Worm (Caenorhabditis elegans) whole organism, early embryonic: Measurements from ENCODE around the gene C17H12.6.
"Not testable (repeated sequence)": the region's sequence is repeated elsewhere in the genome, so short reads cannot be mapped to it uniquely, and the experiment has no call there.

Experiments used
- B0310.2 ChIP-seq: sonication (generic microtip); optimal IDR thresholded peaks from 2 replicates; lab custom pipeline; 2016; ENCODE audit warnings: mild to moderate bottlenecking, missing genetic modification characterization, missing compliant biosample characterization
- F13C5.2 ChIP-seq: sonication (generic microtip); optimal IDR thresholded peaks from 2 replicates; lab custom pipeline; 2017; ENCODE audit warnings: mild to moderate bottlenecking, missing genetic modification characterization, inconsistent platforms, missing compliant biosample characterization
- aly-1 ChIP-seq: sonication (generic microtip); optimal IDR thresholded peaks from 2 replicates; lab custom pipeline; 2016; ENCODE audit warnings: missing genetic modification characterization, missing compliant biosample characterization
- ama-1 ChIP-seq: fragments of 150-350 bp; optimal IDR thresholded peaks from 2 replicates; lab custom pipeline; 2014
- ceh-13 ChIP-seq: fragments of 200-800 bp; sonication (Bioruptor generic); optimal IDR thresholded peaks from 2 replicates; lab custom pipeline; 2018; ENCODE audit warnings: mild to moderate bottlenecking, missing genetic modification characterization, missing compliant biosample characterization
- ceh-36 ChIP-seq: sonication (generic microtip); optimal IDR thresholded peaks from 2 replicates; lab custom pipeline; 2016; ENCODE audit warnings: missing genetic modification characterization, inconsistent platforms, missing compliant biosample characterization
- ets-7 ChIP-seq: sonication (generic microtip); optimal IDR thresholded peaks from 2 replicates; lab custom pipeline; 2016; ENCODE audit warnings: missing genotype, missing genetic modification characterization, missing compliant biosample characterization
- flt-1 ChIP-seq: fragments of 200-800 bp; sonication (Bioruptor generic); IDR thresholded peaks from 2 replicates; pipeline ENCODE4 v1.3.6; 2022; ENCODE audit warnings: missing genetic modification characterization, missing compliant biosample characterization
- hmbx-1 ChIP-seq: sonication (generic microtip); optimal IDR thresholded peaks from 2 replicates; lab custom pipeline; 2016; ENCODE audit warnings: mild to moderate bottlenecking, missing genetic modification characterization, missing compliant biosample characterization
- hmg-4 ChIP-seq: fragments of 200-800 bp; sonication (Bioruptor generic); optimal IDR thresholded peaks from 2 replicates; lab custom pipeline; 2018; ENCODE audit warnings: mild to moderate bottlenecking, missing genetic modification characterization, missing compliant biosample characterization
- hnd-1 ChIP-seq: sonication (generic microtip); optimal IDR thresholded peaks from 2 replicates; lab custom pipeline; 2016; ENCODE audit warnings: missing genetic modification characterization, missing compliant biosample characterization
- pes-1 ChIP-seq: fragments of 200-800 bp; sonication (Bioruptor generic); IDR thresholded peaks from 2 replicates; pipeline ENCODE4 v1.3.6; 2022; ENCODE audit warnings: missing genetic modification reagents, missing genetic modification characterization, missing compliant biosample characterization
- scrt-1 ChIP-seq: fragments of 200-800 bp; sonication (Bioruptor generic); IDR thresholded peaks from 2 replicates; pipeline ENCODE4 v1.3.6; 2022; ENCODE audit warnings: missing genetic modification characterization, missing compliant biosample characterization
- sea-1 ChIP-seq: fragments of 200-800 bp; sonication (Bioruptor generic); conservative IDR thresholded peaks from 2 replicates; pipeline ENCODE4 v1.3.6; 2022; ENCODE audit warnings: missing genetic modification characterization, missing compliant biosample characterization
- tbx-11 ChIP-seq: fragments of 200-800 bp; sonication (Bioruptor generic); IDR thresholded peaks from 2 replicates; pipeline ENCODE4 v1.3.6; 2022; ENCODE audit warnings: missing genetic modification characterization, missing compliant biosample characterization
- tbx-37 ChIP-seq: fragments of 200-800 bp; sonication (Bioruptor generic); conservative IDR thresholded peaks from 2 replicates; pipeline ENCODE4 v1.3.6; 2022; ENCODE audit warnings: missing genetic modification reagents, missing genetic modification characterization, missing compliant biosample characterization
- tra-4 ChIP-seq: sonication (generic microtip); optimal IDR thresholded peaks from 2 replicates; lab custom pipeline; 2017; ENCODE audit warnings: missing genetic modification characterization, missing compliant biosample characterization

Gene C17H12.6

DNA sequence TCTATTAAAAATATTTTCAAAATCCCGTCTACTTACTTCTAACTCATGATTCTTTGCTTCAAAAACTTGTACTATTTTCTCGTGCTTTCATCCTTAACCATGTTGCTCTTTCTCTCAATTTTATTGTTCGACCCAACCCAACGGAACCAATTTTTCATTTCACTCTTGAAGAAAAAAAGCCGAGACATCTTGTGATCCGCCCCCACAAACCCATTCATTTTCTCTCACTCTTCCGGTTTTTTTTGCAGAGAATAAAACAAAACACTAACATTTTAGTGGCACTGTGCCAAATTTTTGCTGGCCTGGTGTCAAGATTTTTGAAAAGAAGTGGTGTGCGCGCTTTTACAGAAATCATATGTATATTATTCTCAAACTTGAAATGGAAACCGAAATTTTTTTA, 14.5 kb upstream of the C17H12.6 start:
- TF ChIP-seq hmbx-1: no peak
- TF ChIP-seq ceh-13 (GFP tag; lab: Kevin White, UChicago): no peak
- no peak for TF ChIP-seq hmg-4 (GFP tag; lab: Kevin White, UChicago)
- TF ChIP-seq hnd-1 (tag; lab: Kevin White, UChicago): no peak
- no peak for TF ChIP-seq scrt-1 (GFP tag; lab: Robert Waterston, UW)
- no peak for TF ChIP-seq F13C5.2 (tag; lab: Kevin White, UChicago)
- TF ChIP-seq flt-1 (GFP tag; lab: Robert Waterston, UW): no peak
- no peak for TF ChIP-seq aly-1 (tag; lab: Kevin White, UChicago)

DNA sequence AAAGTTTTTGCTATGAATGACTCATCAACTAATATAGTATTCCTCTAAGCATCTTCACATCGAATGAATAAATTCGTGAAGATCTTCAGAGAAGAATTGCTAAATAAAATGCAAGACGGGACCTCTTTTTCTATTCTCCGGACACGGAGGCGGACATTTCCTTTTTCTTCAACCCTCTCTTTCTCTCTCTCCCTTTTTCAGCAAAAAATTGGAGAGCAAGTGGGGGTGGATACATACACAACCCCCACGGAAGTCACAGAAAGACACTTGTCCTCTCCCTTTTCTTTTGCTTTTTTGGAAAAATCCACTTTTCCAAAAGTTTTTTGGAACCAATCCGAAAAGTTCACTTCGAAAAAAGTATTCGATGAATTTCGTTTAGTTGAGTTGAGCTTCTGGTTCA, 12.4 kb upstream of the C17H12.6 start:
- TF ChIP-seq F13C5.2 (tag; lab: Kevin White, UChicago) (no peak), tra-4 (tag; lab: Kevin White, UChicago) (no peak), hnd-1 (tag; lab: Kevin White, UChicago) (no peak), ets-7 (no peak), tbx-37 (no peak), aly-1 (tag; lab: Kevin White, UChicago) (no peak), B0310.2 (tag; lab: Kevin White, UChicago) (no peak), pes-1 (GFP tag; lab: Robert Waterston, UW) (no peak)

DNA sequence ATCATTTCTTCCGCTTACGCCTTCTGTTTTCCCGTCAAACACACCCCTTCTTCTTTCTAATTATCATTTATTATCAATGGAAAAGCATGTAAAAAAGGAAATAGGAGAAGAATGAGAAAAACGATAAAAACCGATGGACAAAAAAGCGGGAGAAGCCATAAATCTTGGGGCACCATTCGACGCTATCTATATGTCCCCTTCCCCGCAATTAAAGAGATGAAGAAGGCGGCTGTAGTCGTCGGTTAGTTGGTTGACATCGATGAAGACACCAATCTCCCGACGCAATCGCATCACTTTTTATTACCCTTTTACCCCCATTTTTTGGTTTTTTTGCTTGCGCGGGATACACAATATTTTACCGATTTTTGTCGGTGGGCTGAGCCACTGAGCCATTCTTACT, 11.3 kb upstream of the C17H12.6 start:
- TF ChIP-seq hnd-1 (tag; lab: Kevin White, UChicago): no peak
- TF ChIP-seq ceh-36 (tag; lab: Kevin White, UChicago): no peak
- TF ChIP-seq ama-1 (lab: Kevin White, UChicago): no peak
- TF ChIP-seq tbx-11 (GFP tag; lab: Robert Waterston, UW): no peak
- TF ChIP-seq ceh-13 (GFP tag; lab: Kevin White, UChicago): no peak
- TF ChIP-seq sea-1: no peak
- TF ChIP-seq tbx-37: no peak
- no peak for TF ChIP-seq ets-7
- no peak for TF ChIP-seq hmg-4 (GFP tag; lab: Kevin White, UChicago)
- no peak for TF ChIP-seq scrt-1 (GFP tag; lab: Robert Waterston, UW)
- no peak for TF ChIP-seq pes-1 (GFP tag; lab: Robert Waterston, UW)
- TF ChIP-seq tra-4 (tag; lab: Kevin White, UChicago): no peak
- no peak for TF ChIP-seq flt-1 (GFP tag; lab: Robert Waterston, UW)
- no peak for TF ChIP-seq F13C5.2 (tag; lab: Kevin White, UChicago)

DNA sequence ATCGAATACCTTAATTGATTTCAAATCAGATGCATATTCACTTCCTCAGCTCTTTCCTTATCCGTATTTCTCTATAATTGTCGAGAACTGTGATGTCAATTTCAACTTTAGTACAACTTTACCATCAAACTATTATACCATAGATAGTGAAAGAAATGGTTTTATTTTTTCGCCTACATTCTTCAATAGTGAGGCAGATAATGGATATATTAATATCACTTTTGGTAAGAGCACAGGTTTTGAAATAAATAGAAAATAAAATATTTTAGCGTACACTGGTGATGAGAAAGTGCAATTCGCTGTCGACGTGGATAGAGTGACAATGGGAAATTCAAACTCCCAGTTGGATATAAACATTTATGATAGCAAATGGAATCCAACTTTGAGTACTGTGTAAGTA, 9.9 kb upstream of the C17H12.6 start:
- TF ChIP-seq ets-7 (no peak), aly-1 (tag; lab: Kevin White, UChicago) (no peak), B0310.2 (tag; lab: Kevin White, UChicago) (no peak), sea-1 (no peak), scrt-1 (GFP tag; lab: Robert Waterston, UW) (no peak), pes-1 (GFP tag; lab: Robert Waterston, UW) (no peak), flt-1 (GFP tag; lab: Robert Waterston, UW) (no peak), ceh-13 (GFP tag; lab: Kevin White, UChicago) (no peak), ceh-36 (tag; lab: Kevin White, UChicago) (no peak), ama-1 (lab: Kevin White, UChicago) (no peak), tbx-37 (no peak), tbx-11 (GFP tag; lab: Robert Waterston, UW) (no peak), hmg-4 (GFP tag; lab: Kevin White, UChicago) (no peak), F13C5.2 (tag; lab: Kevin White, UChicago) (no peak), tra-4 (tag; lab: Kevin White, UChicago) (no peak), hmbx-1 (no peak), hnd-1 (tag; lab: Kevin White, UChicago) (no peak)

DNA sequence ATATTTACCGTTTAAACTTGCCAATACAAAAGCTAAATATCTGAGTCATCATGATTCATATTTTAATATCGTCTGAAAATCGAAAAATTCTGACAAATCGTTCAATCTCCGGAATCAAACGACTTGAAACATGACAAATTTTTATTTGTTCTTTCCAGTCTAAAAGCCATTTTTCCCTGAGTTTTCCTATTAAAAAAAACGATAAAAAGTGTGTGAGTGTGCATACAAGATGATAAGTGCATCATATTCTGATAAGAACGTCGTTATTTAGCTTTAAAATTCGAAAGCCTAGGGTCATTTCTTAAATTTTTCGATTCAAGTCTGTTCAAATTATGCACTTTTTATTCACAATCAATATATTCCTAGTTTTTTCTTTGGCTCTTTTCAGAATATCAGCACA, 7.6 kb upstream of the C17H12.6 start, which contains the start of gene H20E11.1:
Gene H20E11.1, plus strand, starts transcription at position 244 of the 400 bp plus-strand sequence.
- TF ChIP-seq tbx-37 (no peak), ets-7 (no peak), hnd-1 (tag; lab: Kevin White, UChicago) (no peak), tra-4 (tag; lab: Kevin White, UChicago) (no peak), flt-1 (GFP tag; lab: Robert Waterston, UW) (no peak), sea-1 (no peak), pes-1 (GFP tag; lab: Robert Waterston, UW) (no peak), aly-1 (tag; lab: Kevin White, UChicago) (no peak), scrt-1 (GFP tag; lab: Robert Waterston, UW) (no peak), F13C5.2 (tag; lab: Kevin White, UChicago) (no peak)

DNA sequence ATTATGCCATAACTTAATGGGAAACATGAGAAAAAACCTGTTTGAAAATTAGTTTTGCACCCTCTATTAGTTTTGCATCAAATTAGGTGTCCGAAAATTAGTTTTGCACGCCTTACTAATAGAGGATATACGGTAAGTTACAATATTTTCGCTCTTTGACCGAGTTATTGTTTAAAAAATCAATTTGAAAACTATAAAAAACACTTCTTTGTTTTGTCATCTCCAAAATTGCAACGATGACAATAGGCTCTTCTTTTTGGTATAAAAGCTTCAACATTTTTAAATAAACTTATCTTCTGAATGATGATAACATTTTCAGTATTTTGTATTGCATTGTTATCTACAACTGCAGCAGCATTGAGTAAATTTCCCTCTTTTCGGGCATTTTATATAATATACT, 5.2 kb upstream of the C17H12.6 start, which contains the start of gene H20E11.2:
Gene H20E11.2, plus strand, starts transcription at position 301 of the 400 bp plus-strand sequence.
- TF ChIP-seq hmg-4 (GFP tag; lab: Kevin White, UChicago); tbx-11 (GFP tag; lab: Robert Waterston, UW); scrt-1 (GFP tag; lab: Robert Waterston, UW): not testable (repeated sequence)

DNA sequence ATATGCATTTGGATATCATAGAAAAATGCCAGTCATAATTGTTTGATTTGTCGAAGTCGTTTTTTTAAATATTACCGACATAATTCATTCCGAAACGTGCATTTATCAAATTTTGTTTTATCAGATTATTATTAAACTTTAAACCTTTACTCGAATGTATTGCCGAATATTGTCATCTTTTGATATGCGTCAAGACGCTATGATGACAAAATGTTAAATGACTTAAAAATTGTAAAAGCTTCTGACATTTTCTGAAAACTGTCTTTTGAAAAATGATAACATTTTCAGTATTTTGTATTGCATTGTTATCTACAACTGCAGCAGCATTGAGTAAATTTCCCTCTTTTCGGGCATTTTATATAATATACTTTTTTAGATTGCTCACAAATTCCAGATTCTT, 2.3 kb upstream of the C17H12.6 start, which contains the start of gene H20E11.3:
Gene H20E11.3, plus strand, starts transcription at position 195 of the 400 bp plus-strand sequence.
- TF ChIP-seq pes-1 (GFP tag; lab: Robert Waterston, UW) (no peak), scrt-1 (GFP tag; lab: Robert Waterston, UW) (no peak), F13C5.2 (tag; lab: Kevin White, UChicago) (no peak), aly-1 (tag; lab: Kevin White, UChicago) (no peak), ceh-13 (GFP tag; lab: Kevin White, UChicago) (no peak), hmbx-1 (no peak), ama-1 (lab: Kevin White, UChicago) (no peak), ceh-36 (tag; lab: Kevin White, UChicago) (no peak), tbx-11 (GFP tag; lab: Robert Waterston, UW) (no peak), tbx-37 (no peak), tra-4 (tag; lab: Kevin White, UChicago) (no peak)
